Fruit fly (Drosophila melanogaster): ENCODE data around the gene veli.

- TF ChIP-seq kay (GFP tag; ENCODE audit: borderline replicate concordance) (no peak), cic (GFP tag; optimal IDR thresholded peaks at IDR 0.05) (no peak), CG7045 (GFP tag; optimal IDR thresholded peaks at IDR 0.05) (no peak), Mnt (GFP tag; optimal IDR thresholded peaks at IDR 0.05) (no peak), Clk (GFP tag; optimal IDR thresholded peaks at IDR 0.05) (no peak), ovo (GFP tag; optimal IDR thresholded peaks at IDR 0.05) (no peak)
Measured at dm6 chr3R:25080446-25080845, 15.1 kb upstream of the veli start.
